Fruit fly (Drosophila melanogaster) whole organism, adult: ENCODE results near the gene CG15429.

ENCODE experiments used
- CG11617 ChIP-seq: fragments of 200-800 bp; sonication (Bioruptor generic); optimal IDR thresholded peaks from 2 replicates; lab custom pipeline; 2017; ENCODE audit warnings: mild to moderate bottlenecking, missing biosample characterization, missing genetic modification reagents, missing genetic modification characterization
- CG12768 ChIP-seq: fragments of 200-800 bp; sonication (Bioruptor generic); optimal IDR thresholded peaks from 2 replicates; lab custom pipeline; 2017; ENCODE audit warnings: missing biosample characterization, missing genetic modification characterization, mild to moderate bottlenecking, moderate library complexity, missing genetic modification reagents
- CG14711 ChIP-seq: fragments of 200-800 bp; sonication (Bioruptor generic); optimal IDR thresholded peaks from 2 replicates; lab custom pipeline; 2018; ENCODE audit warnings: missing biosample characterization, mild to moderate bottlenecking, missing genetic modification characterization, moderate library complexity
- CG1620 ChIP-seq: fragments of 200-800 bp; sonication (Bioruptor generic); optimal IDR thresholded peaks from 2 replicates; lab custom pipeline; 2016; ENCODE audit warnings: missing biosample characterization, missing genetic modification characterization
- CG33017 ChIP-seq: fragments of 200-800 bp; sonication (Bioruptor generic); optimal IDR thresholded peaks from 2 replicates; lab custom pipeline; 2018; ENCODE audit warnings: missing biosample characterization, mild to moderate bottlenecking, missing genetic modification characterization, moderate library complexity
- CG5204 ChIP-seq: fragments of 200-800 bp; sonication (Bioruptor generic); optimal IDR thresholded peaks from 2 replicates; lab custom pipeline; 2016; ENCODE audit warnings: missing biosample characterization, missing genetic modification characterization
- CG7045 ChIP-seq: fragments of 200-800 bp; sonication (Bioruptor generic); optimal IDR thresholded peaks from 2 replicates; lab custom pipeline; 2017; ENCODE audit warnings: missing biosample characterization, mild to moderate bottlenecking, missing genetic modification characterization
- CG7101 ChIP-seq: fragments of 200-800 bp; sonication (Bioruptor generic); optimal IDR thresholded peaks from 2 replicates; lab custom pipeline; 2018; ENCODE audit warnings: missing biosample characterization, mild to moderate bottlenecking, missing genetic modification characterization, moderate library complexity
- Clk ChIP-seq: fragments of 200-800 bp; sonication (Bioruptor generic); optimal IDR thresholded peaks from 2 replicates; lab custom pipeline; 2017; ENCODE audit warnings: missing biosample characterization, missing genetic modification characterization
- Crg-1 ChIP-seq: fragments of 200-800 bp; sonication (Bioruptor generic); optimal IDR thresholded peaks from 2 replicates; lab custom pipeline; 2016; ENCODE audit warnings: missing biosample characterization, missing genetic modification characterization
- Hr96 ChIP-seq: fragments of 200-800 bp; sonication (Bioruptor generic); optimal IDR thresholded peaks from 2 replicates; lab custom pipeline; 2016; ENCODE audit warnings: missing biosample characterization, missing genetic modification characterization
- Mnt ChIP-seq: fragments of 200-800 bp; sonication (Bioruptor generic); optimal IDR thresholded peaks from 2 replicates; lab custom pipeline; 2016; ENCODE audit warnings: missing biosample characterization, mild to moderate bottlenecking, missing genetic modification characterization
- bab1 ChIP-seq: fragments of 200-800 bp; sonication (Bioruptor generic); optimal IDR thresholded peaks from 3 replicates; lab custom pipeline; 2019; ENCODE audit warnings: missing biosample characterization, mild to moderate bottlenecking, missing genetic modification characterization, moderate library complexity
- cic ChIP-seq: fragments of 200-800 bp; sonication (Bioruptor generic); optimal IDR thresholded peaks from 2 replicates; lab custom pipeline; 2017; ENCODE audit warnings: missing biosample characterization, mild to moderate bottlenecking, missing genetic modification characterization, moderate library complexity
- cnc ChIP-seq, 2 experiments: fragments of >200 bp; optimal IDR thresholded peaks; 2 replicates each; lab custom pipeline; 2017
- kay ChIP-seq: fragments of 200-800 bp; sonication (Bioruptor generic); peaks from one replicate; lab custom pipeline; 2016; ENCODE audit warnings: missing biosample characterization, missing genetic modification characterization, borderline replicate concordance
- ovo ChIP-seq: fragments of 200-800 bp; sonication (Bioruptor generic); optimal IDR thresholded peaks from 2 replicates; lab custom pipeline; 2016; ENCODE audit warnings: missing biosample characterization, missing genetic modification characterization
- pad ChIP-seq: fragments of 200-800 bp; sonication (Bioruptor generic); optimal IDR thresholded peaks from 3 replicates; lab custom pipeline; 2017; ENCODE audit warnings: missing biosample characterization, missing genetic modification characterization, mild to moderate bottlenecking, moderate library complexity, missing genetic modification reagents
- tj ChIP-seq: fragments of 200-800 bp; sonication (Bioruptor generic); optimal IDR thresholded peaks from 3 replicates; lab custom pipeline; 2017; ENCODE audit warnings: missing biosample characterization, mild to moderate bottlenecking, missing genetic modification characterization, moderate library complexity
- toe ChIP-seq: fragments of 200-800 bp; sonication (Bioruptor generic); optimal IDR thresholded peaks from 2 replicates; lab custom pipeline; 2016; ENCODE audit warnings: missing biosample characterization, missing genetic modification characterization

CG15429 gene

dm6 chr2L:4352675-4353074 lies at the start of gene CG15429:
TSS of gene CG15429 (plus strand) at chr2L:4352975.
- TF ChIP-seq CG12768 (GFP tag; lab: Kevin White, UChicago), result no peak
- TF ChIP-seq kay, result no peak
- no peak for TF ChIP-seq CG5204 (GFP tag; lab: Kevin White, UChicago)
- TF ChIP-seq toe (GFP tag; lab: Kevin White, UChicago), result no peak
- TF ChIP-seq cnc (optimal IDR thresholded peaks at IDR 0.05; lab: Kevin White, UChicago), result no peak
- no peak for TF ChIP-seq CG1620 (GFP tag; lab: Kevin White, UChicago)
- TF ChIP-seq cic (GFP tag; lab: Kevin White, UChicago), result no peak
- no peak for TF ChIP-seq Crg-1 (GFP tag; lab: Kevin White, UChicago)
- TF ChIP-seq Hr96 (GFP tag; lab: Kevin White, UChicago), result no peak
- no peak for TF ChIP-seq Mnt (GFP tag; lab: Kevin White, UChicago)
- no peak for TF ChIP-seq CG14711 (tag; lab: Kevin White, UChicago)
- TF ChIP-seq Clk, result no peak
- TF ChIP-seq bab1 (GFP tag; lab: Kevin White, UChicago), result no peak
- no peak for TF ChIP-seq CG7045 (GFP tag; lab: Kevin White, UChicago)

- no peak for TF ChIP-seq CG7101
- no peak for TF ChIP-seq cnc (optimal IDR thresholded peaks at IDR 0.05; lab: Kevin White, UChicago)
- TF ChIP-seq tj (GFP tag; lab: Kevin White, UChicago), result no peak
- TF ChIP-seq CG14711 (tag; lab: Kevin White, UChicago), result peak; percentile 31
- TF ChIP-seq CG11617 (GFP tag; lab: Kevin White, UChicago), result no peak
- TF ChIP-seq CG5204 (GFP tag; lab: Kevin White, UChicago), result no peak
- no peak for TF ChIP-seq CG1620 (GFP tag; lab: Kevin White, UChicago)
- peak; percentile 31 for TF ChIP-seq pad (GFP tag; lab: Kevin White, UChicago)
- no peak for TF ChIP-seq bab1 (GFP tag; lab: Kevin White, UChicago)
- no peak for TF ChIP-seq CG7045 (GFP tag; lab: Kevin White, UChicago)
Measured at dm6 chr2L:4310028-4310658, 42.6 kb upstream of the CG15429 start.

- TF ChIP-seq CG1620 (GFP tag; lab: Kevin White, UChicago) (no peak), bab1 (GFP tag; lab: Kevin White, UChicago) (no peak), Clk (no peak), CG5204 (GFP tag; lab: Kevin White, UChicago) (no peak), CG7045 (GFP tag; lab: Kevin White, UChicago) (no peak), CG33017 (tag; lab: Kevin White, UChicago) (no peak), ovo (no peak), CG11617 (GFP tag; lab: Kevin White, UChicago) (no peak), cnc (optimal IDR thresholded peaks at IDR 0.05; lab: Kevin White, UChicago) (no peak), pad (GFP tag; lab: Kevin White, UChicago) (no peak), kay (no peak), toe (GFP tag; lab: Kevin White, UChicago) (no peak), Hr96 (GFP tag; lab: Kevin White, UChicago) (no peak), CG14711 (tag; lab: Kevin White, UChicago) (no peak), Mnt (GFP tag; lab: Kevin White, UChicago) (no peak), tj (GFP tag; lab: Kevin White, UChicago) (no peak), Crg-1 (GFP tag; lab: Kevin White, UChicago) (no peak)
Measured at dm6 chr2L:4317910-4318309, 34.9 kb upstream of the CG15429 start.

dm6 chr2L:4324254-4324653 lies 28.5 kb upstream of the CG15429 start, which contains the start of gene bdl:
TSS of gene bdl (plus strand) at chr2L:4324554.
- TF ChIP-seq bab1 (GFP tag; lab: Kevin White, UChicago) (no peak), kay (no peak), CG7045 (GFP tag; lab: Kevin White, UChicago) (peak; percentile 8), toe (GFP tag; lab: Kevin White, UChicago) (no peak), tj (GFP tag; lab: Kevin White, UChicago) (peak; percentile 20)

dm6 chr2L:4331779-4332328 lies 20.9 kb upstream of the CG15429 start:
- TF ChIP-seq Crg-1 (GFP tag; lab: Kevin White, UChicago) (no peak), CG7045 (GFP tag; lab: Kevin White, UChicago) (no peak), pad (GFP tag; lab: Kevin White, UChicago) (no peak), CG11617 (GFP tag; lab: Kevin White, UChicago) (no peak), kay (peak; percentile 83), cnc (optimal IDR thresholded peaks at IDR 0.05; lab: Kevin White, UChicago) (no peak), CG33017 (tag; lab: Kevin White, UChicago) (no peak), Hr96 (GFP tag; lab: Kevin White, UChicago) (peak; percentile 31), cic (GFP tag; lab: Kevin White, UChicago) (no peak), CG1620 (GFP tag; lab: Kevin White, UChicago) (no peak), CG7101 (peak; percentile 25), toe (GFP tag; lab: Kevin White, UChicago) (no peak)

- TF ChIP-seq kay, result peak; percentile 94
- no peak for TF ChIP-seq Hr96 (GFP tag; lab: Kevin White, UChicago)
Measured at dm6 chr2L:4332583-4332961, 20.2 kb upstream of the CG15429 start.
